Fruit fly (Drosophila melanogaster) whole organism, prepupa: ENCODE measurements around the gene CG1463.

Source experiments
- CG10631 ChIP-seq: fragments of 200-800 bp; sonication (Bioruptor generic); optimal IDR thresholded peaks from 2 replicates; lab custom pipeline; 2016; ENCODE audit warnings: missing biosample characterization, missing genetic modification characterization
- CG10669 ChIP-seq: fragments of 200-800 bp; sonication (Bioruptor generic); optimal IDR thresholded peaks from 3 replicates; lab custom pipeline; 2018; ENCODE audit warnings: missing biosample characterization, mild to moderate bottlenecking, missing genetic modification characterization, moderate library complexity
- CG11762 ChIP-seq: fragments of 200-800 bp; sonication (Bioruptor generic); optimal IDR thresholded peaks from 3 replicates; lab custom pipeline; 2016; ENCODE audit warnings: missing biosample characterization, missing genetic modification characterization; ENCODE audit not compliant: insufficient read depth
- CG15336 ChIP-seq: fragments of 200-800 bp; sonication (Bioruptor generic); IDR thresholded peaks from 2 replicates; pipeline ENCODE4 v1.3.6; 2022; ENCODE audit warnings: missing biosample characterization, missing genetic modification characterization
- CG1621 ChIP-seq: fragments of 200-800 bp; sonication (Bioruptor generic); optimal IDR thresholded peaks from 3 replicates; lab custom pipeline; 2018; ENCODE audit warnings: missing biosample characterization, mild to moderate bottlenecking, missing genetic modification characterization
- CG31627 ChIP-seq: fragments of 200-800 bp; sonication (Bioruptor generic); optimal IDR thresholded peaks from 3 replicates; lab custom pipeline; 2016; ENCODE audit warnings: missing biosample characterization, missing genetic modification characterization
- CG34406 ChIP-seq: fragments of 200-800 bp; sonication (Bioruptor generic); optimal IDR thresholded peaks from 3 replicates; lab custom pipeline; 2016; ENCODE audit warnings: missing biosample characterization, missing genetic modification characterization
- CG3919 ChIP-seq: fragments of 200-800 bp; sonication (Bioruptor generic); optimal IDR thresholded peaks from 3 replicates; lab custom pipeline; 2016; ENCODE audit warnings: missing biosample characterization, missing genetic modification characterization
- CG6276 ChIP-seq: fragments of 200-800 bp; sonication (Bioruptor generic); optimal IDR thresholded peaks from 2 replicates; lab custom pipeline; 2017; ENCODE audit warnings: missing biosample characterization, mild to moderate bottlenecking, missing genetic modification characterization
- CG7368 ChIP-seq: fragments of 200-800 bp; sonication (Bioruptor generic); optimal IDR thresholded peaks from 3 replicates; lab custom pipeline; 2016; ENCODE audit warnings: missing biosample characterization, missing genetic modification characterization
- CG8319 ChIP-seq: fragments of 200-800 bp; sonication (Bioruptor generic); optimal IDR thresholded peaks from 3 replicates; lab custom pipeline; 2016; ENCODE audit warnings: missing biosample characterization, missing genetic modification characterization
- CG8632 ChIP-seq: fragments of 200-800 bp; sonication (Bioruptor generic); optimal IDR thresholded peaks from 3 replicates; lab custom pipeline; 2016; ENCODE audit warnings: missing biosample characterization, missing genetic modification characterization
- CG9139 ChIP-seq: fragments of 200-800 bp; sonication (Bioruptor generic); optimal IDR thresholded peaks from 3 replicates; lab custom pipeline; 2017; ENCODE audit warnings: missing biosample characterization, mild to moderate bottlenecking, missing genetic modification characterization
- Eip75B ChIP-seq: fragments of 200-800 bp; sonication (Bioruptor generic); optimal IDR thresholded peaks from 3 replicates; lab custom pipeline; 2016; ENCODE audit warnings: missing biosample characterization, missing genetic modification characterization
- Eip78C ChIP-seq: fragments of 200-800 bp; sonication (Bioruptor generic); peaks from one replicate; lab custom pipeline; 2016; ENCODE audit warnings: missing biosample characterization, missing genetic modification characterization
- Ets21C ChIP-seq: fragments of 200-800 bp; sonication (Bioruptor generic); optimal IDR thresholded peaks from 3 replicates; lab custom pipeline; 2016; ENCODE audit warnings: missing biosample characterization, missing genetic modification characterization
- Gug ChIP-seq: fragments of 200-800 bp; sonication (Bioruptor generic); IDR thresholded peaks from 2 replicates; pipeline ENCODE4 v1.3.6; 2022; ENCODE audit warnings: missing biosample characterization, missing genetic modification characterization
- Hr38 ChIP-seq: sonication (Bioruptor generic); optimal IDR thresholded peaks from 2 replicates; lab custom pipeline; 2016; ENCODE audit warnings: missing biosample characterization, missing genetic modification characterization
- Hr39 ChIP-seq: fragments of 200-800 bp; sonication (Bioruptor generic); optimal IDR thresholded peaks from 2 replicates; lab custom pipeline; 2016; ENCODE audit warnings: missing biosample characterization, missing genetic modification characterization
- Lpt ChIP-seq: fragments of 200-800 bp; sonication (Bioruptor generic); optimal IDR thresholded peaks from 3 replicates; lab custom pipeline; 2016; ENCODE audit warnings: missing biosample characterization, missing genetic modification characterization
- Smox ChIP-seq: fragments of 200-800 bp; sonication (Bioruptor generic); optimal IDR thresholded peaks from 3 replicates; lab custom pipeline; 2016; ENCODE audit warnings: missing biosample characterization, missing genetic modification characterization
- Sox102F ChIP-seq: fragments of 200-800 bp; sonication (Bioruptor generic); optimal IDR thresholded peaks from 2 replicates; lab custom pipeline; 2016; ENCODE audit warnings: missing biosample characterization, mild to moderate bottlenecking, missing genetic modification characterization
- Sox14 ChIP-seq: fragments of 200-800 bp; sonication (Bioruptor generic); optimal IDR thresholded peaks from 3 replicates; lab custom pipeline; 2016; ENCODE audit warnings: missing biosample characterization, missing genetic modification characterization
- Sox15 ChIP-seq: fragments of 200-800 bp; sonication (Bioruptor generic); optimal IDR thresholded peaks from 3 replicates; lab custom pipeline; 2016; ENCODE audit warnings: missing biosample characterization, missing genetic modification characterization
- cyc ChIP-seq: fragments of 200-800 bp; sonication (Bioruptor generic); optimal IDR thresholded peaks from 3 replicates; lab custom pipeline; 2016; ENCODE audit warnings: missing biosample characterization, missing genetic modification characterization
- dac ChIP-seq: fragments of 200-800 bp; sonication (Bioruptor generic); optimal IDR thresholded peaks from 2 replicates; lab custom pipeline; 2017; ENCODE audit warnings: missing biosample characterization, mild to moderate bottlenecking, missing genetic modification characterization
- dsx ChIP-seq: fragments of 200-800 bp; optimal IDR thresholded peaks from 3 replicates; lab custom pipeline; 2019; ENCODE audit warnings: missing biosample characterization, mild to moderate bottlenecking, missing genetic modification characterization, moderate library complexity; ENCODE audit not compliant: poor library complexity, severe bottlenecking
- esn ChIP-seq: fragments of 200-800 bp; sonication (Bioruptor generic); optimal IDR thresholded peaks from 2 replicates; lab custom pipeline; 2016; ENCODE audit warnings: missing biosample characterization, mild to moderate bottlenecking, missing genetic modification characterization, moderate library complexity
- fd59A ChIP-seq: fragments of 200-800 bp; sonication (Bioruptor generic); optimal IDR thresholded peaks from 2 replicates; lab custom pipeline; 2017; ENCODE audit warnings: missing biosample characterization, mild to moderate bottlenecking, missing genetic modification characterization, missing genetic modification reagents
- fkh ChIP-seq: fragments of 200-800 bp; sonication (Bioruptor generic); optimal IDR thresholded peaks from 3 replicates; lab custom pipeline; 2017; ENCODE audit warnings: missing biosample characterization, mild to moderate bottlenecking, missing genetic modification characterization, moderate library complexity
- lz ChIP-seq: fragments of 200-800 bp; sonication (Bioruptor generic); optimal IDR thresholded peaks from 3 replicates; lab custom pipeline; 2016; ENCODE audit warnings: missing biosample characterization, missing genetic modification characterization
- net ChIP-seq: fragments of 200-800 bp; sonication (Bioruptor generic); optimal IDR thresholded peaks from 3 replicates; lab custom pipeline; 2016; ENCODE audit warnings: missing biosample characterization, missing genetic modification characterization
- salr ChIP-seq, 2 experiments: fragments of 200-800 bp; sonication (Bioruptor generic); optimal IDR thresholded peaks; 3 replicates each; lab custom pipeline; 2016 to 2018; ENCODE audit warnings: missing biosample characterization in 2 of 2, missing genetic modification characterization in 2 of 2, mild to moderate bottlenecking in 1 of 2
- spab ChIP-seq: fragments of 200-800 bp; sonication (Bioruptor generic); optimal IDR thresholded peaks from 2 replicates; lab custom pipeline; 2017; ENCODE audit warnings: missing biosample characterization, mild to moderate bottlenecking, missing genetic modification characterization, missing genetic modification reagents
- ss ChIP-seq, 2 experiments: fragments of 200-800 bp; sonication (Bioruptor generic); optimal IDR thresholded peaks; 2 replicates in 1 of 2; 3 replicates in 1 of 2; lab custom pipeline; 2017 to 2018; ENCODE audit warnings: mild to moderate bottlenecking in 2 of 2, missing biosample characterization in 2 of 2, missing genetic modification characterization in 2 of 2, moderate library complexity in 1 of 2
- svp ChIP-seq: fragments of 200-800 bp; sonication (Bioruptor generic); peaks from one replicate; lab custom pipeline; 2016; ENCODE audit warnings: missing biosample characterization, missing genetic modification characterization
- vri ChIP-seq: fragments of 200-800 bp; sonication (Bioruptor generic); optimal IDR thresholded peaks from 3 replicates; lab custom pipeline; 2016; ENCODE audit warnings: missing biosample characterization, mild to moderate bottlenecking, missing genetic modification characterization

Gene CG1463

DNA sequence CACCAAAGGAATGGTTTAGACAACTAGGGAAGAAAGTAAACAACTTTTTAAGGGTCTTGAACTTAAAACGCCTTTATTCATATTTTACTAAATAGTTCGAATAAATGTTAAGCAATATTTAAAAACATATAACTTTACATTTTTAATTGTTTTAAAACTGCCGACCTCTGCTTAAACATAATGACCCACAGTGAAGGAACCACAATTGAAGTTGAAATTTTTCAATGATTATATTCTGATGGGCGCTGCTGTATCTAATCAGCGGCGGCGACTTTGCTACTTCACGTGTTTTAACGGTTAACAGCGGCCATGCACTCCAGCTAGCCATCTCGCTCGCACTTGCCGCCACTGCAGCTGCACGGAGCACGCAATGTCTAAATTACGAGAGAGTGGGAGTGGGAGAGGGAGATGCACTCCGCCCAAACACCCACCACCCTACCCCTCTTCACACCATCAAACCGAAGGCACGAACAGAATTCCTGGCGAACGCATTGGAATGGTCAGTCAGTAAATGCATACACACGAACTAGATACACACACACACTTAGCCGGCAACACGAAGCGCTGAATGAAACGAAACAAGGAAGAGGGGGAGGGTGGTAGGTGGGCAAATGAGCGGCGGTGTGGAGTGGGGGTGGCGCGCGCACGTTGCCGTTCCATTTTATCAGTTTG lies 32.6 kb downstream of the CG1463 start (continued):
- TF ChIP-seq CG7368 (GFP tag; lab: Kevin White, UChicago) = no peak
- TF ChIP-seq fkh (GFP tag; lab: Kevin White, UChicago) = no peak
- peak; percentile 83 for TF ChIP-seq svp
- TF ChIP-seq Hr38 (GFP tag; lab: Kevin White, UChicago) = no peak
- peak; percentile 62 for TF ChIP-seq lz (GFP tag; lab: Kevin White, UChicago)
- peak in 1 of 2 experiments; percentile 7 for TF ChIP-seq salr (GFP tag; optimal IDR thresholded peaks at IDR 0.05; lab: Kevin White, UChicago)
- peak; percentile 61 for TF ChIP-seq Gug (GFP tag; lab: Robert Waterston, UW)
- TF ChIP-seq Smox = peak; percentile 51
- peak; percentile 47 for TF ChIP-seq CG10631 (GFP tag; lab: Kevin White, UChicago)
- TF ChIP-seq Eip78C (GFP tag; lab: Kevin White, UChicago) = peak; percentile 85
- TF ChIP-seq Sox14 (GFP tag; lab: Kevin White, UChicago) = peak; percentile 55
- TF ChIP-seq CG34406 = peak; percentile 54
- TF ChIP-seq CG6276 (GFP tag; lab: Kevin White, UChicago) = peak; percentile 61
- peak; percentile 67 for TF ChIP-seq esn (GFP tag; lab: Kevin White, UChicago)
- TF ChIP-seq Sox102F (GFP tag; lab: Kevin White, UChicago) = peak; percentile 53
- peak; percentile 69 for TF ChIP-seq CG15336 (GFP tag; lab: Robert Waterston, UW)
- TF ChIP-seq CG8632 = peak; percentile 34
- no peak for TF ChIP-seq CG8319
- TF ChIP-seq cyc = peak; percentile 9
- peak; percentile 51 for TF ChIP-seq CG31627 (GFP tag; lab: Kevin White, UChicago)
- peak; percentile 33 for TF ChIP-seq Sox15 (GFP tag; lab: Kevin White, UChicago)
- TF ChIP-seq CG1621 (tag; lab: Kevin White, UChicago) = peak; percentile 23
- TF ChIP-seq Eip75B (GFP tag; lab: Kevin White, UChicago) = peak; percentile 4
- peak; percentile 53 for TF ChIP-seq net (GFP tag; lab: Kevin White, UChicago)
- no peak for TF ChIP-seq CG11762 (GFP tag; lab: Kevin White, UChicago)
- peak; percentile 56 for TF ChIP-seq CG3919
- peak; percentile 54 for TF ChIP-seq CG10669 (GFP tag; lab: Kevin White, UChicago)
- TF ChIP-seq dac (GFP tag; lab: Kevin White, UChicago) = peak; percentile 17
- TF ChIP-seq Lpt (GFP tag; lab: Kevin White, UChicago) = no peak
- no peak for TF ChIP-seq dsx (GFP tag; lab: Kevin White, UChicago)
- TF ChIP-seq CG9139 (GFP tag; lab: Kevin White, UChicago) = no peak
- TF ChIP-seq Hr39 (GFP tag; lab: Kevin White, UChicago) = peak; percentile 41

DNA sequence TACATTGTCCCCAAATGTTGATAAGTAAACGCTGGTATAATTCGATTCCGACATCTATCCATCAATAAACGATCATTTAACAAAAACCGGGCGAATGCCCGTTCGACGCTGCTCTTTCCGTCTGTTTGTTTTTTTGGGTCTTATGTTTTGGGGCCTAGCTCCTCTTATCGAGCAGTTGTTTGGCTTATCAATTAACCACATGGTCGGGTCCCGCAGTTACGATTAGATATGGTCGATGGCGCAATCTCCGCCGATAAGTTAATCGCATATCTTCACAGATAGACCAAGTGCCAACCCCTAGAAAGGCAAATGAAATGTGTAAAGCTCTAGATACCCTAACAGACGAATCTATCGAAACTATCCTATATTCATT lies 33.2 kb downstream of the CG1463 start:
- TF ChIP-seq vri (GFP tag; lab: Kevin White, UChicago) (peak; percentile 79), spab (GFP tag; lab: Kevin White, UChicago) (no peak), Ets21C (GFP tag; lab: Kevin White, UChicago) (no peak), fd59A (GFP tag; lab: Kevin White, UChicago) (no peak)

DNA sequence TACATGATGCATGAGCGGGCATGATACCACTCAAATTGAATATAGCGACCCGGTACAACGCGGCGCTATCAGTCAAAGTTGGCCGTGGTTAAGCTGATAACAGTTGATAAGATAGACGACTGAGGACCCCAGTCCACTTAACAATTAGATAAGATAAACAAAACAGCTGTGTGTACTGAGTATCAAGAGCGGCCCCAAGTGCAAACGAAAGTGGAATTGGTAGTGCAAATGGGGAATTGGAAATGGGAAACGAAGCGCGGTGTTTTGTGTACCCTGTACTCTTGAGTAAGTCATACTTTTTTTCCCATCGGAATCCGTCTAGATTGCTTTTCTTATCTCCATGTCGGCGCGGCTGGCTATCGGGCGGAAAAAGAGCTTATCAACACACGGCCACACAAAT lies 33.7 kb downstream of the CG1463 start:
- peak; percentile 85 for TF ChIP-seq svp
- TF ChIP-seq Ets21C (GFP tag; lab: Kevin White, UChicago) = no peak
- TF ChIP-seq vri (GFP tag; lab: Kevin White, UChicago) = peak; percentile 67
- peak in 1 of 2 experiments; percentile 14 for TF ChIP-seq ss (GFP tag; optimal IDR thresholded peaks at IDR 0.05; lab: Kevin White, UChicago)
- peak; percentile 67 for TF ChIP-seq fkh (GFP tag; lab: Kevin White, UChicago)
- 0 out of 2 replicates have a peak, but pooled peaks have one; percentile 14 for TF ChIP-seq CG15336 (GFP tag; lab: Robert Waterston, UW)
- TF ChIP-seq dac (GFP tag; lab: Kevin White, UChicago) = no peak
- TF ChIP-seq CG31627 (GFP tag; lab: Kevin White, UChicago) = no peak
